Fruit fly (Drosophila melanogaster) whole organism, pupa: ENCODE data around the gene Rcd7.

ENCODE experiments used
- CG10348 ChIP-seq: fragments of 200-800 bp; sonication (Bioruptor generic); IDR thresholded peaks from 2 replicates; pipeline ENCODE4 v1.3.6; 2022; ENCODE audit warnings: missing biosample characterization, missing genetic modification characterization
- CG12605 ChIP-seq: fragments of 200-800 bp; sonication (Bioruptor generic); IDR thresholded peaks from 2 replicates; pipeline ENCODE4 v1.3.6; 2022; ENCODE audit warnings: missing biosample characterization, missing genetic modification characterization
- CG13204 ChIP-seq: fragments of 200-800 bp; sonication (Bioruptor generic); optimal IDR thresholded peaks from 2 replicates; lab custom pipeline; 2018; ENCODE audit warnings: missing biosample characterization, mild to moderate bottlenecking, missing genetic modification characterization, moderate library complexity
- CG14655 ChIP-seq: fragments of 200-800 bp; sonication (Bioruptor generic); optimal IDR thresholded peaks from 3 replicates; lab custom pipeline; 2017; ENCODE audit warnings: mild to moderate bottlenecking, missing biosample characterization, missing genetic modification reagents, missing genetic modification characterization
- CG17806 ChIP-seq: fragments of 200-800 bp; sonication (Bioruptor generic); optimal IDR thresholded peaks from 2 replicates; lab custom pipeline; 2018; ENCODE audit warnings: missing biosample characterization, mild to moderate bottlenecking, missing genetic modification characterization, moderate library complexity
- CG32121 ChIP-seq: fragments of 200-800 bp; sonication (Bioruptor generic); IDR thresholded peaks from 2 replicates; pipeline ENCODE4 v1.3.6; 2022; ENCODE audit warnings: missing biosample characterization, missing genetic modification characterization
- CG34367 ChIP-seq: fragments of 200-800 bp; sonication (Bioruptor generic); optimal IDR thresholded peaks from 2 replicates; lab custom pipeline; 2018; ENCODE audit warnings: missing biosample characterization, mild to moderate bottlenecking, missing genetic modification characterization
- CG4496 ChIP-seq: fragments of 200-800 bp; sonication (Bioruptor generic); IDR thresholded peaks from 3 replicates; pipeline ENCODE4 v1.3.6; 2022; ENCODE audit warnings: missing biosample characterization, missing genetic modification characterization
- CG8159 ChIP-seq: fragments of 200-800 bp; sonication (Bioruptor generic); optimal IDR thresholded peaks from 3 replicates; lab custom pipeline; 2018; ENCODE audit warnings: missing biosample characterization, mild to moderate bottlenecking, missing genetic modification characterization, moderate library complexity
- CG8301 ChIP-seq: fragments of 200-800 bp; sonication (Bioruptor generic); optimal IDR thresholded peaks from 2 replicates; lab custom pipeline; 2018; ENCODE audit warnings: missing biosample characterization, mild to moderate bottlenecking, missing genetic modification characterization
- CG9948 ChIP-seq: fragments of 200-800 bp; sonication (Bioruptor generic); optimal IDR thresholded peaks from 2 replicates; lab custom pipeline; 2018; ENCODE audit warnings: missing biosample characterization, mild to moderate bottlenecking, missing genetic modification characterization, moderate library complexity
- D1 ChIP-seq: fragments of 200-800 bp; sonication (Bioruptor generic); optimal IDR thresholded peaks from 2 replicates; lab custom pipeline; 2018; ENCODE audit warnings: missing biosample characterization, mild to moderate bottlenecking, missing genetic modification characterization, moderate library complexity
- Snoo ChIP-seq: fragments of 200-800 bp; sonication (Bioruptor generic); optimal IDR thresholded peaks from 3 replicates; lab custom pipeline; 2017; ENCODE audit warnings: missing biosample characterization, mild to moderate bottlenecking, missing genetic modification characterization, inconsistent platforms
- rn ChIP-seq: fragments of 200-800 bp; sonication (Bioruptor generic); IDR thresholded peaks from 2 replicates; pipeline ENCODE4 v1.3.6; 2022; ENCODE audit warnings: missing biosample characterization, missing genetic modification characterization

dm6 chr3L:19495991-19496588 lies 48.8 kb upstream of the Rcd7 start:
- TF ChIP-seq CG4496, result no peak
- no peak for TF ChIP-seq CG34367 (tag; lab: Kevin White, UChicago)
- TF ChIP-seq CG13204 (GFP tag; lab: Kevin White, UChicago), result no peak
- no peak for TF ChIP-seq CG8159 (tag; lab: Kevin White, UChicago)
- no peak for TF ChIP-seq CG12605 (GFP tag; lab: Robert Waterston, UW)
- TF ChIP-seq CG14655, result no peak
- TF ChIP-seq CG8301 (tag; lab: Kevin White, UChicago), result no peak
- no peak for TF ChIP-seq rn (GFP tag; lab: Robert Waterston, UW)
- TF ChIP-seq CG10348 (GFP tag; lab: Robert Waterston, UW), result no peak
- TF ChIP-seq D1 (tag; lab: Kevin White, UChicago), result no peak
- no peak for TF ChIP-seq CG32121 (GFP tag; lab: Robert Waterston, UW)
- TF ChIP-seq CG17806 (tag; lab: Kevin White, UChicago), result no peak
- TF ChIP-seq Snoo (tag; lab: Kevin White, UChicago), result no peak
- TF ChIP-seq CG9948 (tag; lab: Kevin White, UChicago), result no peak
